Worm (Caenorhabditis elegans) whole organism, late embryonic: ENCODE data around the gene col-142.

Experiments used
- F13H6.1 ChIP-seq: sonication (generic microtip); optimal IDR thresholded peaks from 2 replicates; lab custom pipeline; 2016; ENCODE audit warnings: missing genetic modification characterization, missing compliant biosample characterization
- ama-1 ChIP-seq: fragments of 150-350 bp; optimal IDR thresholded peaks from 2 replicates; lab custom pipeline; 2014
- nfya-1 ChIP-seq: sonication (generic microtip); optimal IDR thresholded peaks from 2 replicates; lab custom pipeline; 2017; ENCODE audit warnings: missing genetic modification characterization, mild to moderate bottlenecking, missing compliant biosample characterization, antibody characterized with exemption, moderate library complexity
- odd-2 ChIP-seq: sonication (generic microtip); optimal IDR thresholded peaks from 2 replicates; lab custom pipeline; 2017; ENCODE audit warnings: antibody characterized with exemption, mild to moderate bottlenecking, missing genetic modification characterization, missing compliant biosample characterization
- pha-4 ChIP-seq: fragments of 150-350 bp; optimal IDR thresholded peaks from 2 replicates; lab custom pipeline; 2018; ENCODE audit warnings: missing biosample characterization, missing genetic modification reagents, missing genetic modification characterization
- ttx-3 ChIP-seq: sonication (generic microtip); optimal IDR thresholded peaks from 2 replicates; lab custom pipeline; 2016; ENCODE audit warnings: missing genetic modification reagents, missing genetic modification characterization, missing compliant biosample characterization
- unc-55 ChIP-seq: sonication (generic microtip); optimal IDR thresholded peaks from 2 replicates; lab custom pipeline; 2017; ENCODE audit warnings: missing biosample characterization, missing genetic modification reagents, missing genetic modification characterization

DNA sequence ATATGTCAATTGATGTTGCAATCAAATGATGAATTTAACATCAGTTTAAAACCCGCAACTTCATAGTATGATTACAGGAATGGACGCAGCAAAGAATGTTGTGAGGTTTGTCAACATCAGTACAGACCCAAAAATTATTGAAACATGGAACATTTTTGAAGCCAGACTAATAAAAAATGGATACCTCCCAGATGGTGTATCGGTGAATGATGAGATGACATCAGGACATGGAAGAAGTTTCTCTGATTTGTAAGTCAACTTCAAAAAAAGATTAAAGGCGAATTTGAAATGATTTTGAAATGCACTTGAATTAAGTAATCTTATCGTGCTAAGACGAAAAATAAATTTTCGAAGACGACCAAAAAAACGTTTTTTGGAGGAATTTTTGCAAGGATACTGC lies 17.1 kb upstream of the col-142 start:
- TF ChIP-seq ttx-3 (no peak), ama-1 (lab: Kevin White, UChicago) (no peak), F13H6.1 (tag; lab: Kevin White, UChicago) (no peak), unc-55 (GFP tag; lab: Kevin White, UChicago) (no peak), odd-2 (tag; lab: Kevin White, UChicago) (no peak), nfya-1 (no peak), pha-4 (tag; lab: Kevin White, UChicago) (no peak)
